Fruit fly (Drosophila melanogaster): ENCODE measurements around the gene CG16700.
A peak's percentile ranks its signal among the peaks of the same experiment; 100 is the strongest.

CG16700 gene

dm6 chrX:17123545-17124203 lies 32.0 kb downstream of the CG16700 start (continued):
- TF ChIP-seq CG8765 (GFP tag; IDR thresholded peaks at IDR 0.05) (no peak), ro (GFP tag; IDR thresholded peaks at IDR 0.05) (peak; percentile 21; the same call in 1 of the 2 replicates), pb (GFP tag; optimal IDR thresholded peaks at IDR 0.05) (no peak), pho (GFP tag; optimal IDR thresholded peaks at IDR 0.05) (peak; percentile 66), CG13424 (tag; optimal IDR thresholded peaks at IDR 0.05) (peak; percentile 82), CG18011 (GFP tag; optimal IDR thresholded peaks at IDR 0.05) (peak; percentile 35), trh (GFP tag; optimal IDR thresholded peaks at IDR 0.05) (peak; percentile 13), emc (GFP tag; optimal IDR thresholded peaks at IDR 0.05) (no peak), CG12104 (GFP tag; optimal IDR thresholded peaks at IDR 0.05) (peak; percentile 32), p53 (GFP tag; optimal IDR thresholded peaks at IDR 0.05) (no peak), lab (GFP tag; optimal IDR thresholded peaks at IDR 0.05) (peak; percentile 82), Abd-B (GFP tag; optimal IDR thresholded peaks at IDR 0.05) (peak; percentile 51), zen (tag; optimal IDR thresholded peaks at IDR 0.05) (peak; percentile 48), oc (tag; optimal IDR thresholded peaks at IDR 0.05) (peak; percentile 83), CG6765 (GFP tag; optimal IDR thresholded peaks at IDR 0.05) (peak; percentile 22), odd (GFP tag; optimal IDR thresholded peaks at IDR 0.05) (peak; percentile 47), CG16815 (GFP tag; optimal IDR thresholded peaks at IDR 0.05) (peak; percentile 32), bab2 (GFP tag; optimal IDR thresholded peaks at IDR 0.05) (peak; percentile 51), cas (GFP tag; IDR thresholded peaks at IDR 0.05) (0 out of 2 replicates have a peak, but pooled peaks have one; percentile 21), H15 (GFP tag; IDR thresholded peaks at IDR 0.05) (peak; percentile 51; the same call in 1 of the 3 replicates), cwo (GFP tag; optimal IDR thresholded peaks at IDR 0.05) (peak; percentile 71), CG9215 (GFP tag; IDR thresholded peaks at IDR 0.05) (peak; percentile 33; the same call in 1 of the 2 replicates), gcm (GFP tag; optimal IDR thresholded peaks at IDR 0.05) (peak; percentile 43), MESR4 (GFP tag; optimal IDR thresholded peaks at IDR 0.05) (no peak), CG13894 (tag; optimal IDR thresholded peaks at IDR 0.05) (peak; percentile 57), otp (GFP tag; IDR thresholded peaks at IDR 0.05) (0 out of 3 replicates have a peak, but pooled peaks have one; percentile 40), Chrac-16 (GFP tag; optimal IDR thresholded peaks at IDR 0.05) (peak; percentile 33), CG3407 (GFP tag; optimal IDR thresholded peaks at IDR 0.05) (no peak), CG4404 (GFP tag; IDR thresholded peaks at IDR 0.05) (0 out of 2 replicates have a peak, but pooled peaks have one; percentile 23), CG12769 (tag; optimal IDR thresholded peaks at IDR 0.05) (peak; percentile 90), CG6689 (GFP tag; IDR thresholded peaks at IDR 0.05) (peak; percentile 70; the same call in 1 of the 2 replicates), ewg (GFP tag; optimal IDR thresholded peaks at IDR 0.05) (peak; percentile 46), hbn (GFP tag; IDR thresholded peaks at IDR 0.05; ENCODE audit: partially characterized antibody) (no peak), Scr (GFP tag; IDR thresholded peaks at IDR 0.05; ENCODE audit: partially characterized antibody) (no peak), crc (GFP tag; optimal IDR thresholded peaks at IDR 0.05) (peak; percentile 22), onecut (GFP tag; IDR thresholded peaks at IDR 0.05) (peak; percentile 58), BEAF-32 (GFP tag; optimal IDR thresholded peaks at IDR 0.05) (no peak), CG5245 (GFP tag; optimal IDR thresholded peaks at IDR 0.05) (peak; percentile 23), kah (GFP tag; optimal IDR thresholded peaks at IDR 0.05) (no peak), CG31365 (tag; optimal IDR thresholded peaks at IDR 0.05) (peak; percentile 3), toy (GFP tag; IDR thresholded peaks at IDR 0.05) (no peak), CG14710 (tag; optimal IDR thresholded peaks at IDR 0.05) (peak; percentile 36), CG17612 (GFP tag; IDR thresholded peaks at IDR 0.05) (no peak), crol (GFP tag; IDR thresholded peaks at IDR 0.05) (peak; percentile 82), prd (optimal IDR thresholded peaks at IDR 0.05) (no peak), prd (GFP tag; IDR thresholded peaks at IDR 0.05) (peak; percentile 73), row (GFP tag; IDR thresholded peaks at IDR 0.05) (peak; percentile 83), CG7786 (GFP tag; optimal IDR thresholded peaks at IDR 0.05) (peak; percentile 15), CG11093 (GFP tag; IDR thresholded peaks at IDR 0.05) (0 out of 3 replicates have a peak, but pooled peaks have one; percentile 33)
